Worm (Caenorhabditis elegans) whole organism, late embryonic: ENCODE results near the gene semi-1.

Experiments
- K02D7.2 ChIP-seq: sonication (generic microtip); optimal IDR thresholded peaks from 2 replicates; lab custom pipeline; 2017; ENCODE audit warnings: mild to moderate bottlenecking, missing genetic modification characterization, missing compliant biosample characterization
- ama-1 ChIP-seq: fragments of 150-350 bp; optimal IDR thresholded peaks from 2 replicates; lab custom pipeline; 2014
- pha-2 ChIP-seq: sonication (generic microtip); optimal IDR thresholded peaks from 2 replicates; lab custom pipeline; 2017; ENCODE audit warnings: mild to moderate bottlenecking, missing genetic modification characterization, missing compliant biosample characterization

- TF ChIP-seq K02D7.2 (tag; lab: Kevin White, UChicago) (no peak), ama-1 (lab: Kevin White, UChicago) (no peak), pha-2 (tag; lab: Kevin White, UChicago) (no peak)
Observed at ce11 chrV:13515115-13515514, at the start of gene semi-1.
